Worm (Caenorhabditis elegans) whole organism, young adult: ENCODE results near the gene sprp-4.

Experiments used
- B0261.1 ChIP-seq: sonication (generic microtip); optimal IDR thresholded peaks from 2 replicates; lab custom pipeline; 2016; ENCODE audit warnings: mild to moderate bottlenecking, missing genetic modification characterization, moderate library complexity, missing compliant biosample characterization
- C17E4.6 ChIP-seq: fragments of 200-800 bp; sonication (Bioruptor generic); IDR thresholded peaks from 2 replicates; pipeline ENCODE4 v1.3.6; 2022; ENCODE audit warnings: missing genetic modification reagents, missing genetic modification characterization, missing compliant biosample characterization
- F33H1.4 ChIP-seq: fragments of 200-800 bp; sonication (Bioruptor generic); IDR thresholded peaks from 2 replicates; pipeline ENCODE4 v1.3.6; 2022; ENCODE audit warnings: missing genetic modification reagents, missing genetic modification characterization, missing compliant biosample characterization
- F39B2.1 ChIP-seq: fragments of 200-800 bp; sonication (Bioruptor generic); IDR thresholded peaks from 2 replicates; pipeline ENCODE4 v1.3.6; 2022; ENCODE audit warnings: missing genetic modification reagents, missing genetic modification characterization, missing compliant biosample characterization
- F57A8.1 ChIP-seq: fragments of 200-800 bp; sonication (Bioruptor generic); optimal IDR thresholded peaks from 2 replicates; lab custom pipeline; 2018; ENCODE audit warnings: mild to moderate bottlenecking, missing genetic modification characterization, moderate library complexity, missing compliant biosample characterization
- F57C9.4 ChIP-seq: sonication (generic microtip); optimal IDR thresholded peaks from 2 replicates; lab custom pipeline; 2017; ENCODE audit warnings: mild to moderate bottlenecking, missing genetic modification characterization, missing compliant biosample characterization
- K11D2.4 ChIP-seq: fragments of 200-800 bp; sonication (Bioruptor generic); IDR thresholded peaks from 2 replicates; pipeline ENCODE4 v1.3.6; 2022; ENCODE audit warnings: missing genetic modification reagents, missing genetic modification characterization, missing compliant biosample characterization
- Y67H2A.10 ChIP-seq: fragments of 200-800 bp; sonication (Bioruptor generic); conservative IDR thresholded peaks from 2 replicates; pipeline ENCODE4 v1.3.6; 2022; ENCODE audit warnings: missing genetic modification reagents, missing genetic modification characterization, missing compliant biosample characterization
- Y95B8A.8 ChIP-seq: fragments of 200-800 bp; sonication (Bioruptor generic); IDR thresholded peaks from 2 replicates; pipeline ENCODE4 v1.3.6; 2022; ENCODE audit warnings: missing genetic modification reagents, missing genetic modification characterization, missing compliant biosample characterization
- akir-1 ChIP-seq: fragments of 200-800 bp; sonication (Bioruptor generic); optimal IDR thresholded peaks from 2 replicates; lab custom pipeline; 2018; ENCODE audit warnings: mild to moderate bottlenecking, missing genetic modification characterization, moderate library complexity, missing compliant biosample characterization
- aptf-2 ChIP-seq: fragments of 200-800 bp; sonication (Bioruptor generic); conservative IDR thresholded peaks from 2 replicates; pipeline ENCODE4 v1.3.6; 2022; ENCODE audit warnings: missing genetic modification reagents, missing genetic modification characterization, missing compliant biosample characterization
- attf-3 ChIP-seq: fragments of 200-800 bp; sonication (Bioruptor generic); conservative IDR thresholded peaks from 2 replicates; pipeline ENCODE4 v1.3.6; 2022; ENCODE audit warnings: missing genetic modification reagents, missing genetic modification characterization, missing compliant biosample characterization
- attf-5 ChIP-seq: fragments of 200-800 bp; sonication (Bioruptor generic); optimal IDR thresholded peaks from 2 replicates; lab custom pipeline; 2018; ENCODE audit warnings: mild to moderate bottlenecking, missing genetic modification characterization, missing compliant biosample characterization
- bed-1 ChIP-seq: fragments of 200-800 bp; sonication (Bioruptor generic); IDR thresholded peaks from 2 replicates; pipeline ENCODE4 v1.3.6; 2022; ENCODE audit warnings: missing genetic modification reagents, missing genetic modification characterization, missing compliant biosample characterization
- cebp-1 ChIP-seq, 2 experiments: fragments of 200-800 bp in 1 of 2; sonication (Bioruptor generic) in 1 of 2; sonication (generic microtip) in 1 of 2; IDR thresholded peaks in 1 of 2; optimal IDR thresholded peaks in 1 of 2; 2 replicates each; pipeline versions ENCODE4 v1.3.6 to Lab custom; 2017 to 2022; ENCODE audit warnings: missing compliant biosample characterization in 2 of 2, missing genetic modification characterization in 2 of 2, mild to moderate bottlenecking in 1 of 2, missing genetic modification reagents in 1 of 2, moderate library complexity in 1 of 2
- ceh-79 ChIP-seq: sonication (generic microtip); optimal IDR thresholded peaks from 2 replicates; lab custom pipeline; 2017; ENCODE audit warnings: mild to moderate bottlenecking, missing genetic modification characterization, missing compliant biosample characterization
- dox-1 ChIP-seq: fragments of 200-800 bp; sonication (Bioruptor generic); IDR thresholded peaks from 2 replicates; pipeline ENCODE4 v1.3.6; 2022; ENCODE audit warnings: missing genetic modification reagents, missing genetic modification characterization, missing compliant biosample characterization
- dpl-1 ChIP-seq: fragments of 150-350 bp; optimal IDR thresholded peaks from 2 replicates; lab custom pipeline; 2014; ENCODE audit warnings: missing biosample characterization, missing genetic modification reagents, missing genetic modification characterization
- efl-1 ChIP-seq: fragments of 150-350 bp; optimal IDR thresholded peaks from 2 replicates; lab custom pipeline; 2014; ENCODE audit warnings: missing biosample characterization, missing genetic modification reagents, missing genetic modification characterization
- egl-18 ChIP-seq: fragments of 200-800 bp; sonication (Bioruptor generic); IDR thresholded peaks from 2 replicates; pipeline ENCODE4 v1.3.6; 2022; ENCODE audit warnings: missing genetic modification reagents, missing genetic modification characterization, missing compliant biosample characterization
- ekl-4 ChIP-seq: fragments of 200-800 bp; sonication (Bioruptor generic); IDR thresholded peaks from 2 replicates; pipeline ENCODE4 v1.3.6; 2022; ENCODE audit warnings: missing genetic modification reagents, missing genetic modification characterization, missing compliant biosample characterization
- hlh-12 ChIP-seq: sonication (generic microtip); optimal IDR thresholded peaks from 2 replicates; lab custom pipeline; 2016; ENCODE audit warnings: missing genetic modification characterization, missing compliant biosample characterization
- hrde-1 ChIP-seq: sonication (generic microtip); optimal IDR thresholded peaks from 2 replicates; lab custom pipeline; 2016; ENCODE audit warnings: missing genetic modification characterization, mild to moderate bottlenecking, missing compliant biosample characterization, moderate library complexity, missing genotype, missing genetic modification reagents, borderline replicate concordance
- lin-26 ChIP-seq: fragments of 200-800 bp; sonication (Bioruptor generic); IDR thresholded peaks from 2 replicates; pipeline ENCODE4 v1.3.6; 2022; ENCODE audit warnings: missing genetic modification reagents, missing genetic modification characterization, missing compliant biosample characterization
- lin-54 ChIP-seq: fragments of 200-800 bp; sonication (Bioruptor generic); optimal IDR thresholded peaks from 2 replicates; lab custom pipeline; 2018; ENCODE audit warnings: mild to moderate bottlenecking, missing genetic modification characterization, missing compliant biosample characterization
- lsl-1 ChIP-seq: fragments of 200-800 bp; sonication (Bioruptor generic); optimal IDR thresholded peaks from 2 replicates; lab custom pipeline; 2018; ENCODE audit warnings: mild to moderate bottlenecking, missing genetic modification characterization, moderate library complexity, missing compliant biosample characterization
- lsy-27 ChIP-seq: sonication (generic microtip); optimal IDR thresholded peaks from 2 replicates; lab custom pipeline; 2017; ENCODE audit warnings: missing genetic modification characterization, mild to moderate bottlenecking, missing compliant biosample characterization, antibody characterized with exemption, missing genotype, borderline replicate concordance; ENCODE audit not compliant: insufficient read depth
- madf-6 ChIP-seq: fragments of 200-800 bp; sonication (Bioruptor generic); IDR thresholded peaks from 2 replicates; pipeline ENCODE4 v1.3.6; 2022; ENCODE audit warnings: missing genetic modification reagents, missing genetic modification characterization, missing compliant biosample characterization
- mes-4 ChIP-seq: sonication (generic microtip); optimal IDR thresholded peaks from 2 replicates; lab custom pipeline; 2016; ENCODE audit warnings: missing genotype, missing genetic modification characterization, missing compliant biosample characterization
- mxl-1 ChIP-seq: sonication (generic microtip); optimal IDR thresholded peaks from 2 replicates; lab custom pipeline; 2016; ENCODE audit warnings: missing genetic modification characterization, missing compliant biosample characterization
- nfya-1 ChIP-seq: sonication (generic microtip); optimal IDR thresholded peaks from 2 replicates; lab custom pipeline; 2017; ENCODE audit warnings: antibody characterized with exemption, missing compliant biosample characterization, missing genetic modification characterization, borderline replicate concordance; ENCODE audit not compliant: insufficient read depth
- nhr-80 ChIP-seq: sonication (generic microtip); optimal IDR thresholded peaks from 2 replicates; lab custom pipeline; 2016; ENCODE audit warnings: missing genetic modification characterization, missing compliant biosample characterization
- nhr-90 ChIP-seq: sonication (generic microtip); optimal IDR thresholded peaks from 2 replicates; lab custom pipeline; 2016; ENCODE audit warnings: missing genotype, mild to moderate bottlenecking, missing genetic modification characterization, missing compliant biosample characterization
- rcor-1 ChIP-seq: fragments of 200-800 bp; sonication (Bioruptor generic); IDR thresholded peaks from 2 replicates; pipeline ENCODE4 v1.3.6; 2022; ENCODE audit warnings: missing genetic modification reagents, missing genetic modification characterization, missing compliant biosample characterization
- somi-1 ChIP-seq: fragments of 200-800 bp; sonication (Bioruptor generic); optimal IDR thresholded peaks from 2 replicates; lab custom pipeline; 2018; ENCODE audit warnings: mild to moderate bottlenecking, missing genetic modification characterization, missing compliant biosample characterization
- sptf-2 ChIP-seq: fragments of 200-800 bp; sonication (Bioruptor generic); optimal IDR thresholded peaks from 2 replicates; lab custom pipeline; 2018; ENCODE audit warnings: mild to moderate bottlenecking, missing genetic modification characterization, missing compliant biosample characterization
- tbp1 ChIP-seq: fragments of 200-800 bp; sonication (Bioruptor generic); optimal IDR thresholded peaks from 2 replicates; lab custom pipeline; 2018; ENCODE audit warnings: mild to moderate bottlenecking, missing genetic modification characterization, missing compliant biosample characterization
- unc-62 ChIP-seq: fragments of 150-350 bp; optimal IDR thresholded peaks from 2 replicates; lab custom pipeline; 2014; ENCODE audit warnings: missing biosample characterization, missing genetic modification reagents, missing genetic modification characterization
- ztf-22 ChIP-seq: fragments of 200-800 bp; sonication (Bioruptor generic); optimal IDR thresholded peaks from 2 replicates; lab custom pipeline; 2018; ENCODE audit warnings: mild to moderate bottlenecking, missing genetic modification characterization, moderate library complexity, missing compliant biosample characterization
- ztf-6 ChIP-seq: fragments of 200-800 bp; sonication (Bioruptor generic); IDR thresholded peaks from 2 replicates; pipeline ENCODE4 v1.3.6; 2022; ENCODE audit warnings: missing genetic modification reagents, missing genetic modification characterization, missing compliant biosample characterization

Gene sprp-4

ce11 chrX:8810908-8811307 is 42.5 kb downstream of the sprp-4 start, which contains the start of gene R04E5.9 (continued):
- TF ChIP-seq nhr-90 (tag; lab: Kevin White, UChicago) (peak; percentile 84), somi-1 (GFP tag; lab: Kevin White, UChicago) (peak; percentile 44), Y67H2A.10 (GFP tag; lab: Robert Waterston, UW) (peak; percentile 24; the same call in 1 of the 2 replicates), hlh-12 (tag; lab: Kevin White, UChicago) (no peak), lsl-1 (no peak), ekl-4 (GFP tag; lab: Robert Waterston, UW) (0 out of 2 replicates have a peak, but pooled peaks have one; percentile 16), efl-1 (GFP tag; lab: Kevin White, UChicago) (no peak), F57C9.4 (tag; lab: Kevin White, UChicago) (no peak), akir-1 (GFP tag; lab: Kevin White, UChicago) (no peak), F39B2.1 (no peak), ztf-22 (GFP tag; lab: Kevin White, UChicago) (peak; percentile 82), dpl-1 (GFP tag; lab: Kevin White, UChicago) (no peak), C17E4.6 (GFP tag; lab: Robert Waterston, UW) (no peak), mxl-1 (tag; lab: Kevin White, UChicago) (peak; percentile 4), B0261.1 (tag; lab: Kevin White, UChicago) (peak; percentile 22), F33H1.4 (no peak), ztf-6 (no peak), hrde-1 (tag; lab: Kevin White, UChicago) (no peak), nhr-80 (tag; lab: Kevin White, UChicago) (peak; percentile 99), F57A8.1 (GFP tag; lab: Kevin White, UChicago) (no peak), lin-54 (GFP tag; lab: Kevin White, UChicago) (peak; percentile 50), aptf-2 (GFP tag; lab: Robert Waterston, UW) (no peak), egl-18 (GFP tag; lab: Robert Waterston, UW) (no peak), cebp-1 (GFP tag; IDR thresholded peaks at IDR 0.05; lab: Robert Waterston, UW) (peak; percentile 17; the same call in 1 of the 2 replicates), cebp-1 (tag; optimal IDR thresholded peaks at IDR 0.05; lab: Kevin White, UChicago) (peak; percentile 87), sptf-2 (peak; percentile 1), mes-4 (tag; lab: Kevin White, UChicago) (no peak), lin-26 (GFP tag; lab: Robert Waterston, UW) (no peak), nfya-1 (tag; lab: Kevin White, UChicago) (no peak), dox-1 (GFP tag; lab: Robert Waterston, UW) (peak; percentile 91), lsy-27 (tag; lab: Kevin White, UChicago) (no peak), Y95B8A.8 (GFP tag; lab: Robert Waterston, UW) (no peak), K11D2.4 (peak; percentile 69; the same call in 1 of the 2 replicates), attf-5 (GFP tag; lab: Kevin White, UChicago) (peak; percentile 93), ceh-79 (tag; lab: Kevin White, UChicago) (no peak), rcor-1 (no peak; the same call in 1 of the 2 replicates), unc-62 (no peak), bed-1 (no peak), tbp1 (peak; percentile 68), attf-3 (GFP tag; lab: Robert Waterston, UW) (no peak), madf-6 (GFP tag; lab: Robert Waterston, UW) (no peak)
